Worm (Caenorhabditis elegans): ENCODE results near the gene W08F4.1.
"Not testable (repeated sequence)": the region's sequence is repeated elsewhere in the genome, so short reads cannot be mapped to it uniquely, and the experiment has no call there.

Gene W08F4.1

DNA sequence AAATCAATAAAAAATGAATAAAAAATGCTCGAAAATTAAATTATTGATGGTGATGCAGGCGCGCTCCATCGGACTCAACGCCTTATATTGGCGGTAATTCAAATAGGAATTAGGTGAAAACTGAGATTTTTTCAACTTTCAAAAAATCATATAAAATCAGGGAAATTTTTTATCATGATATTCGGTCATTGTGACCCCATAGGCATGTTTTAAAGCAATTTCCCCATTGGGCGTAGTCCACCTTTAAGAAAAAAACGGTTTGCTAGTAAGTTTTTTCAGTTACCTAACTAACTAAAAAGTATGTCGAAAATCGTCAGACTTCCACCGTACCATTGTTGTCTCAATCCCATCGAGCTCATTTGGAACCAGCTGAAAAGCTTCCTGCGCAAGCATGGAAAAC, at the start of gene W08F4.1:
Gene W08F4.1, plus strand, starts transcription at position 301 of the 400 bp plus-strand sequence.
- TF ChIP-seq dao-5, him-1, W03F9.2 (tag; optimal IDR thresholded peaks at IDR 0.05): not testable (repeated sequence)

DNA sequence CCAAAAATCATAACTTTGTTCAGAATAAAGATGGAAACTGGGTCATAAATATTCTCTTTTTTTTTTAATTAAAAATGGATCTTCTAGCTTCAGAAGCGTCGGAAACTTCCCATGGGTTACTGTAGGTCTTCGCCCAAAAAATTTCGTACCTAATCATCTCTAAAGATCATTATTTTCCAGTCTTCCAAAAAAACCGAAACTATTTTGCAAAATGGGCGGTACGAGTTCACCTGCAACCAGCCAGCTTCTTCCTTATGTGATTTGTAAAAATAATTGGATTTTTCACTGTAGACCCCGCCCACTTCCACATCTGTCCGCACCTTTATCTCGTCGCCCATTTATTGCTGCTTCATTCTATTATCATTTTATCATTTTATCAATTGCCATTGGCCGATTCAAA, 46.9 kb upstream of the W08F4.1 start, which contains the start of gene mlt-10:
Gene mlt-10, plus strand, starts transcription at position 301 of the 400 bp plus-strand sequence.
- no peak for TF ChIP-seq W03F9.2 (tag; optimal IDR thresholded peaks at IDR 0.05)
- no peak for TF ChIP-seq dao-5 (tag; optimal IDR thresholded peaks at IDR 0.05)
- no peak for TF ChIP-seq him-1 (tag; optimal IDR thresholded peaks at IDR 0.05)

DNA sequence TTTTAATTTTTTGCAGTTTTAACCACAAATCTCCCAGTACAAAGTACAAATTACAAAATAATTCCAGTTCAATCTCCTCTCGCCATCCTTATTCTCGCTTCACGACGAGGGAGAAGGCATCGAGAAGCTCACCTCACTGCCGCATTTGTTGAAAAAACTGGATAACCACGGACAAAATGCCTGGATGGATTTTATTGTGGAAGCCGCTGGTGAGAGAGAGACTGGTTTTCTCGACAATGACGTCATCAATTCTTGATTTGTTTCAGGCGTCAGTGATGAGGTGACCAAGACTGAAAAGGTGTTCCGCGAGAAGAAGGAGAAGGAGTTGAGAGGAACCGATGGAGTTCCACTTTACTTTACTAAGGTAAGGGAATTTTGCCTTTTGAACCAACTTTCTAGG, 43.8 kb upstream of the W08F4.1 start:
- TF ChIP-seq dao-5 (tag; optimal IDR thresholded peaks at IDR 0.05) (no peak), W03F9.2 (tag; optimal IDR thresholded peaks at IDR 0.05) (no peak), him-1 (tag; optimal IDR thresholded peaks at IDR 0.05) (no peak)

DNA sequence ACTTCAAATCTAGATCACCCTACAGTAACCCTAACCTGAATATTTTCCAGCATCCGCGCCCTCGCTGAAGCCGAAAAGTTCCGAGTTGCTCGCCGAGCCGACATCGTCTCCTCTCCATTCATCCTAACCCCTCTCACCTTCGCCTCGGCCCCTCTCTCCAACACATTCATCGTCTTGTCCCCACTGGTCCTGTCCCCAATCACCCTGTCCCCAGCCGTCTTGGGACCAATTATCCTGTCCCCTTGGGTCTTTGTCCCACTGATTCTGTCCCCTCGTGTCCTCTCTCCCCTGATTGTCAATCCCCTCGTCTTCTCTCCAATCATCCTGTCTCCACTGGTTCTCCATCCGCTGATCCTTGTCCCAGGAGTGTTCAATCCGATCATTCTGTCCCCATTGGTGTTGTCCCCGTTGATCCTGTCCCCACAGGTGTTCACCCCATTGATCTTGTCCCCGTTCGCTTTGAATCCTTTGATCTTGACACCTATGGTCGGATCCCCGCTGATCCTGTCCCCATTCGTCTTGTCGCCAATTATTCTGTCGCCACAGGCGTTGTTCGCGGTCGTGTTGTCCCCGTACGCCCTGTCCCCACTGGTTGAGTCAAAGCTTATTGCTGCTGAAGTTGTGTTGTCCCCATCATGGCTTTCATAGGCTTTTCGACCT, 41.9 kb upstream of the W08F4.1 start, which contains the start of gene lips-7:
Gene lips-7, plus strand, starts transcription at position 610 of the 660 bp plus-strand sequence.
- TF ChIP-seq him-1 (tag; optimal IDR thresholded peaks at IDR 0.05): no peak
- no peak for TF ChIP-seq W03F9.2 (tag; optimal IDR thresholded peaks at IDR 0.05)
- TF ChIP-seq dao-5 (tag; optimal IDR thresholded peaks at IDR 0.05): no peak

DNA sequence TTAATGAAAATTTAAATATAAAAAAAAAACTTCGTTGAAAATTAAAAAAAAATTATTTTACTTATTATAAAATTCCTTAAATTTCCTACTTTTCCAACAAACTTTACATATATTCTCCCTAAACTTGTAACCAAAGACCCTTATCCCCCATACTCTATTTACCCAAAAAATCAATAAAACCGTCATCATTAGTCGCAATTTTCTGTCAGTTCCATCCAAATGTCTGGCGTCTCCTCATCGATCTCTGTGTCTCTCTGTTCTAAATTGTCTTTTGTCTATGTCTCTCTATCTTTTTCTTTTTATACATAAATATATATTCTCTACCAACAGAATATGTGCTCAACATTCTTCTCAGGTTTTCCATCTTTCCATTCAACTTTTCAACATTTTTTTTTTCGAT, 38.0 kb upstream of the W08F4.1 start:
- TF ChIP-seq dao-5 (tag; optimal IDR thresholded peaks at IDR 0.05) (no peak), W03F9.2 (tag; optimal IDR thresholded peaks at IDR 0.05) (no peak), him-1 (tag; optimal IDR thresholded peaks at IDR 0.05) (no peak)

DNA sequence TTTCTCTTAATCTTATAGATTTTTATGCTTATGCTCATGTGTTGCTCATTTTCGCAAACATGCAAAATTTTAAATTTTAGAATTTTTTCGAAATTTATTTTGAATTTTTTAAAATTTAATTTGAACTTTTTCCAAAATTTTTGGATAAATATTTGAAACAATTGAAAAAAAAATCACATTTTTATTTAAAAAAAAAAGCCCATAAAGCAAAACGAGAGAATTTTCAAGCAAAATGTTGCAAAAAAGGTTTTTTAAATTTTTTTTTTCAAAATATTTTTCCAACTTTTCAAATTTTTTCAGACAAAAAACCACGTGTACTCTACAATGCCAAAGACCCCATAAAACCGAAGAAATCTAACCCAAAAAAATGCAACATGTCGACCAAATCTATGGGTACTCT, 37.1 kb upstream of the W08F4.1 start, which contains the start of the genes C09E8.1 and C09E8.6:
Gene C09E8.1, plus strand, starts transcription at position 301 of the 400 bp plus-strand sequence.
Gene C09E8.6, plus strand, starts transcription at position 313 of the 400 bp plus-strand sequence.
- TF ChIP-seq him-1 (tag; optimal IDR thresholded peaks at IDR 0.05): no peak
- TF ChIP-seq W03F9.2 (tag; optimal IDR thresholded peaks at IDR 0.05): no peak
- TF ChIP-seq dao-5 (tag; optimal IDR thresholded peaks at IDR 0.05): no peak

DNA sequence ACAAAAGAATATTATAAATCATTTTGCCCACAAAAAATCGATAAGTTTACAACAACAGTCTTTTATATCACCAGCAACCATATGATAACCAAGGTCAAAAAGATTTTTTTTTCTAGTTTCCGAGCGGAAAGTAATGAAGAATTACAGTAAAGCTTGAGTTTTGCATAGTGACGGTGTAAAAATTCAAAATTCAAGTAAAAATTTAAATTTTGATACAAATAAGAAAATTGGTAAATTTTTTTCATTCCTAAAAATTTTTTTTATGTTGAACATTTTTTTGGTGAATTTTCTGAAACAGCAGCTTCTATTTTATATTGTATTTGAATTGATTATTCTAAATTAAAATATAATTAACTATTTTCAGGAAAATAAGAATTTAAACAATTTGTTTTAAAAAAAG, 24.5 kb upstream of the W08F4.1 start, which contains the start of gene W08F4.5:
Gene W08F4.5, minus strand, starts transcription at position 101 of the 400 bp plus-strand sequence.
- TF ChIP-seq dao-5 (tag; optimal IDR thresholded peaks at IDR 0.05) (no peak), him-1 (tag; optimal IDR thresholded peaks at IDR 0.05) (no peak), W03F9.2 (tag; optimal IDR thresholded peaks at IDR 0.05) (no peak)

DNA sequence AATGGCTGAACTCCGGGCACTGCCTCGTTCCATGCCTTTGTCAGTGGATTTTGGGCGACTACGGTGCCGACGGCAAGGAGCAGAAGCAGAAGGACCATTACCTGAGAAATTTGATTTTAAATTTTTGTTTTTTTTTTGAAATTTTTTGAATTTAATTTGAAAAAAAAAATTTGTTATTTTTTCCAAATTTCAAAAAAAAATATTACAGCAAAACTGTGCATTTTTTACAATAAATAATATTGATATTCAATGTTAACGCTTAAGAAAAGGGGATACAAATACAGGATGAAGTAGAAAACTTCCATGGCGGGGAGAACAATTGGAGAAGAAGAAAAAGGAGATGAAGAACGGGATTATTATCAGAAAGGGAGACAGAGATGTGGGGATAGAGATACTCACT, 21.3 kb upstream of the W08F4.1 start, which contains the start of gene mlt-8:
Gene mlt-8, minus strand, starts transcription at position 101 of the 400 bp plus-strand sequence.
- TF ChIP-seq W03F9.2 (tag; optimal IDR thresholded peaks at IDR 0.05) (no peak), dao-5 (tag; optimal IDR thresholded peaks at IDR 0.05) (no peak), him-1 (tag; optimal IDR thresholded peaks at IDR 0.05) (no peak)

DNA sequence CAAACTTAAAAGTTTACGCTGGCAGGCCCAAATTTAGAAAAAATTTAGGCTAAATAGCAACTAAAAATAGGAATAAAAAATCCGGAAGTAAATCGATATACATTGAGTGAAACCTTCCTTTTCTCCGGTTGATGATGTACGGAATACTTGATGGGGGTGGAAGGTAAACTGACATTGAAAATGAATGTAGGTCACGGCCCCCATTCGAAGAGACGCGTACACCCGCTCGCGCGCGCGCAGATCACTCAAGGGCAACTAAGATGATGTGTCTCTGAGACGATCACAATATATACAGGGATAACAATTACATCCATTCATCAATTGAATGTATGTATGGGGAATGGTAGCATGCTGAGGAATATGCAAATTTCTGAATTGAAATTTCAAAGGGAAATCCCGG, 19.3 kb upstream of the W08F4.1 start:
- TF ChIP-seq W03F9.2 (tag; optimal IDR thresholded peaks at IDR 0.05) (no peak), him-1 (tag; optimal IDR thresholded peaks at IDR 0.05) (no peak), dao-5 (tag; optimal IDR thresholded peaks at IDR 0.05) (no peak)

DNA sequence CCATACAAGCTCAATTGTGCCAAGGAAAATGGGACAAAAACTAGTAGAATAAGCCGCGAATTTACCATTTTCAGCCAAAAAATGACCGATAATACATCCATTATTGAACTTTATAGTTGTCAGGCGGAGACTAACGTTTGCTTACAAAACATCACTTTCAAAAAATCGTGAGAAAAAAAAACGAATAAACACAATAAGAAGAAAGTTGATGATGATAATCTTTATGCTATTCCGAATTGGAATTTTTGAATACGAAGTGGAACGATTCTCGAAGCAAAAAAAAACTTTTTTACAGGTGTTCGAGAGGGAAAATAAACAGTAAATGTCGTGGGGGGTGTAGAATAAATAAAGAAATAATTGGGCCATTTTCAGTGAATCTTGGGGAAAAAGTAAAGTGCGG, 15.7 kb upstream of the W08F4.1 start, which contains the start of gene W08F4.7:
Gene W08F4.7, minus strand, starts transcription at position 101 of the 400 bp plus-strand sequence.
- TF ChIP-seq dao-5 (tag; optimal IDR thresholded peaks at IDR 0.05) (no peak), him-1 (tag; optimal IDR thresholded peaks at IDR 0.05) (no peak), W03F9.2 (tag; optimal IDR thresholded peaks at IDR 0.05) (no peak)

DNA sequence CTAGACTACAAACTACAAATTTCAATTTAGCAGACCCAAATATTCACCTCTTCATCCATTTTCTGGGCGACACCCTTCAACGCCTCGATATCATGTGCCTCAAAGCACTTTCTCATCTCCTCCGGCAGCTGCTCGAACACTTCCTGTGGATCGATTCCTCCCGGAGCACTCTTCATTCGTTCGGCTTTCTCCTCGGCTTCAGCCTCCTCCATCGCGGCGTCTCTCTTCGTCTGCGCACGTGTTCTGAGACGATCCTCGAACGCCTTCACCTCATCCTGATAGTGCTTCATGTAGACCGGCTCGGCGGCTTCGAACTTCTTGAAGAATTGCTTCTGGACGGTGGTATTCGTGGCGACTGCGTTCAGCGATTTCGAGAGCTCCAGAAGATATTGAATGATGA, 14.5 kb upstream of the W08F4.1 start:
- TF ChIP-seq dao-5 (tag; optimal IDR thresholded peaks at IDR 0.05) (no peak), him-1 (tag; optimal IDR thresholded peaks at IDR 0.05) (no peak), W03F9.2 (tag; optimal IDR thresholded peaks at IDR 0.05) (no peak)

DNA sequence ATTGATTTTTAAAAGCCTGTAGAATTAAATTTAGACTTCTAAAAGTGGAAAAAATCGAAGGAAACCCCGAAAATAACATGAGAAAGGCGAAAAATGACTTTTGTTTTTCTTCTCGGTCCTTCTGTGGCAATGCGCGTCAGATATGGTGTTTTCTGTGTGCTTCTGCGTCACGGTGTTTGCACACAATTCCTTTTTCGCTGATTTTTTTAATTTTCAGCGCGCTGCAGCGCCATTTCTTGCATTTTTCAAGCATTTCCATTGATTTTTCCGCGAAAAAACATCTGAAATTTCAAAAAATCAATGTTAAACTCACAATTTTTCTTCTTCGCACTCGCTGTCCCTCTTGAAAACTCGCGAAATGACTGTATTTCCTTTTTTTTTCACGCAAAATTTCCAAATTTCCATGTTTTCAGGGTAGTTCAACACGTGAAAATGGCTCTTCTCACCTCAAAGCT, 13.1 kb upstream of the W08F4.1 start, which contains the start of the genes cdc-37 and W08F4.3:
Gene cdc-37, minus strand, starts transcription at position 405 of the 455 bp plus-strand sequence.
Gene W08F4.3, plus strand, starts transcription at position 414 of the 455 bp plus-strand sequence.
- TF ChIP-seq W03F9.2 (tag; optimal IDR thresholded peaks at IDR 0.05): no peak
- no peak for TF ChIP-seq him-1 (tag; optimal IDR thresholded peaks at IDR 0.05)
- no peak for TF ChIP-seq dao-5 (tag; optimal IDR thresholded peaks at IDR 0.05)

DNA sequence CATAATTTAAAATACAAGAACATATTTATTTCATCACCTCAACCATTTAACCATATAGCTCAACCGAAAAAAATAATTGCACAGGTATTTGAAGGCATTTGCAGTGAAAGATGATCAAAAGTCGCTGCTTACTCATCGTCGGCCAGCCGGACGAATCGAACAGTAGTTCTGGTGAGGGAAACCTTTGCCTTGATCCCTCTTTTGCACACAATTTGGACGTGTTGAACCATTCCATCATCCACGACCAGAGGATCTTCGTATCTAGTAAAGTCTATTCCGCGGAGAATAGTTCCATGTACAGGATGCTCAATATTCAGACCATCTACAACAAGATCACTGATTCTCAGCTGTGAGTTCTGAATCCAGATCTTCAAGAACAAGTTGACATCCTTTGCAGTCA, 11.3 kb upstream of the W08F4.1 start:
- no peak for TF ChIP-seq dao-5 (tag; optimal IDR thresholded peaks at IDR 0.05)
- no peak for TF ChIP-seq him-1 (tag; optimal IDR thresholded peaks at IDR 0.05)
- TF ChIP-seq W03F9.2 (tag; optimal IDR thresholded peaks at IDR 0.05): no peak

DNA sequence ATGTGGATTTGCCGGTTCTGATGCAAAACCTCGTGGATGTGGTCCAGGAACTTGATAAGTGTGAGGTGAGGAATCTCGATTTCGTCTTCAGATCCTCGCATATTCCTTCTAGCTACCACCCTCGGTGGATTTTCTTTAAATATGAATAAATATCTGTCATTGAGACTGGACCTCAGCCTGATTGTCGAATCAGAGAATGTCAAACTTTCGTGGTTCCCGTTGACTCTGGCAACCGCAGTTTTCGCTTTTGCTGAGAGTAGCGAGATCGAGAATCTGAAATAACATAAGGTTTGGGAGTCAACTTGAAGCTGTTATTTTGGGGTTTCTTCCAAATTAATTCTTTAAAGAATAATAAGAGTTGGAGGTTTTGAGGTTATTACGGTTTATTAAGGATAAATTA, 10.7 kb upstream of the W08F4.1 start, which contains the start of gene fbxb-14:
Gene fbxb-14, minus strand, starts transcription at position 101 of the 400 bp plus-strand sequence.
- TF ChIP-seq him-1 (tag; optimal IDR thresholded peaks at IDR 0.05) (no peak), W03F9.2 (tag; optimal IDR thresholded peaks at IDR 0.05) (no peak), dao-5 (tag; optimal IDR thresholded peaks at IDR 0.05) (no peak)

Data from whole organism, L4/young adult.